Worm (Caenorhabditis elegans) whole organism, young adult: Measurements from ENCODE around the gene unc-77.
A peak's percentile ranks its signal among the peaks of the same experiment; 100 is the strongest.

Experiments
- C06A6.2 ChIP-seq: fragments of 200-800 bp; sonication (Bioruptor generic); conservative IDR thresholded peaks from 2 replicates; pipeline ENCODE4 v1.3.6; 2022; ENCODE audit warnings: missing genetic modification characterization, missing compliant biosample characterization
- F22D6.2 ChIP-seq: sonication (generic microtip); optimal IDR thresholded peaks from 2 replicates; lab custom pipeline; 2016; ENCODE audit warnings: mild to moderate bottlenecking, missing genetic modification characterization, missing compliant biosample characterization
- F37B4.10 ChIP-seq: fragments of 200-800 bp; sonication (Bioruptor generic); IDR thresholded peaks from 2 replicates; pipeline ENCODE4 v1.3.6; 2022; ENCODE audit warnings: missing genetic modification characterization, missing compliant biosample characterization
- F57A8.1 ChIP-seq: fragments of 200-800 bp; sonication (Bioruptor generic); optimal IDR thresholded peaks from 2 replicates; lab custom pipeline; 2018; ENCODE audit warnings: mild to moderate bottlenecking, missing genetic modification characterization, moderate library complexity, missing compliant biosample characterization
- K12H6.12 ChIP-seq: fragments of 200-800 bp; sonication (Bioruptor generic); optimal IDR thresholded peaks from 2 replicates; lab custom pipeline; 2018; ENCODE audit warnings: mild to moderate bottlenecking, missing genetic modification characterization, missing compliant biosample characterization
- aptf-2 ChIP-seq: fragments of 200-800 bp; sonication (Bioruptor generic); conservative IDR thresholded peaks from 2 replicates; pipeline ENCODE4 v1.3.6; 2022; ENCODE audit warnings: missing genetic modification reagents, missing genetic modification characterization, missing compliant biosample characterization
- attf-3 ChIP-seq: fragments of 200-800 bp; sonication (Bioruptor generic); conservative IDR thresholded peaks from 2 replicates; pipeline ENCODE4 v1.3.6; 2022; ENCODE audit warnings: missing genetic modification reagents, missing genetic modification characterization, missing compliant biosample characterization
- attf-5 ChIP-seq: fragments of 200-800 bp; sonication (Bioruptor generic); optimal IDR thresholded peaks from 2 replicates; lab custom pipeline; 2018; ENCODE audit warnings: mild to moderate bottlenecking, missing genetic modification characterization, missing compliant biosample characterization
- cebp-2 ChIP-seq: fragments of 200-800 bp; sonication (Bioruptor generic); IDR thresholded peaks from 2 replicates; pipeline ENCODE4 v1.3.6; 2022; ENCODE audit warnings: missing genetic modification characterization, missing compliant biosample characterization
- ceh-100 ChIP-seq: fragments of 200-800 bp; sonication (Bioruptor generic); IDR thresholded peaks from 2 replicates; pipeline ENCODE4 v1.3.6; 2022; ENCODE audit warnings: missing genetic modification reagents, missing genetic modification characterization, missing compliant biosample characterization
- ceh-27 ChIP-seq: fragments of 200-800 bp; sonication (Bioruptor generic); optimal IDR thresholded peaks from 2 replicates; lab custom pipeline; 2018; ENCODE audit warnings: mild to moderate bottlenecking, missing genetic modification characterization, moderate library complexity, missing compliant biosample characterization
- ceh-79 ChIP-seq: sonication (generic microtip); optimal IDR thresholded peaks from 2 replicates; lab custom pipeline; 2017; ENCODE audit warnings: mild to moderate bottlenecking, missing genetic modification characterization, missing compliant biosample characterization
- chd-7 ChIP-seq: sonication (generic microtip); optimal IDR thresholded peaks from 2 replicates; lab custom pipeline; 2016; ENCODE audit warnings: mild to moderate bottlenecking, missing genetic modification characterization, moderate library complexity, missing compliant biosample characterization
- ekl-4 ChIP-seq: fragments of 200-800 bp; sonication (Bioruptor generic); IDR thresholded peaks from 2 replicates; pipeline ENCODE4 v1.3.6; 2022; ENCODE audit warnings: missing genetic modification reagents, missing genetic modification characterization, missing compliant biosample characterization
- ets-4 ChIP-seq: fragments of 200-800 bp; sonication (Bioruptor generic); optimal IDR thresholded peaks from 2 replicates; lab custom pipeline; 2018; ENCODE audit warnings: mild to moderate bottlenecking, missing genetic modification characterization, missing compliant biosample characterization
- fkh-3 ChIP-seq: sonication (generic microtip); optimal IDR thresholded peaks from 2 replicates; lab custom pipeline; 2016; ENCODE audit warnings: mild to moderate bottlenecking, missing genetic modification characterization, missing compliant biosample characterization
- hlh-12 ChIP-seq: sonication (generic microtip); optimal IDR thresholded peaks from 2 replicates; lab custom pipeline; 2016; ENCODE audit warnings: missing genetic modification characterization, missing compliant biosample characterization
- hmg-1.2 ChIP-seq: fragments of 200-800 bp; sonication (Bioruptor generic); IDR thresholded peaks from 2 replicates; pipeline ENCODE4 v1.3.6; 2022; ENCODE audit warnings: missing genetic modification reagents, missing genetic modification characterization, missing compliant biosample characterization
- let-526 ChIP-seq: fragments of 200-800 bp; sonication (Bioruptor generic); IDR thresholded peaks from 2 replicates; pipeline ENCODE4 v1.3.6; 2022; ENCODE audit warnings: missing genetic modification reagents, missing genetic modification characterization, missing compliant biosample characterization
- lin-35 ChIP-seq, 3 experiments: fragments of 150-350 bp in 2 of 3; sonication (generic microtip) in 1 of 3; optimal IDR thresholded peaks; 2 replicates each; lab custom pipeline; 2014 to 2018; ENCODE audit warnings: missing biosample characterization in 3 of 3, missing genetic modification characterization in 3 of 3, missing genetic modification reagents in 3 of 3
- lsy-27 ChIP-seq: sonication (generic microtip); optimal IDR thresholded peaks from 2 replicates; lab custom pipeline; 2017; ENCODE audit warnings: missing genetic modification characterization, mild to moderate bottlenecking, missing compliant biosample characterization, antibody characterized with exemption, missing genotype, borderline replicate concordance; ENCODE audit not compliant: insufficient read depth
- madf-3 ChIP-seq: fragments of 200-800 bp; sonication (Bioruptor generic); IDR thresholded peaks from 2 replicates; pipeline ENCODE4 v1.3.6; 2022; ENCODE audit warnings: missing genetic modification reagents, missing genetic modification characterization, missing compliant biosample characterization
- madf-6 ChIP-seq: fragments of 200-800 bp; sonication (Bioruptor generic); IDR thresholded peaks from 2 replicates; pipeline ENCODE4 v1.3.6; 2022; ENCODE audit warnings: missing genetic modification reagents, missing genetic modification characterization, missing compliant biosample characterization
- mel-28 ChIP-seq: sonication (generic microtip); optimal IDR thresholded peaks from 2 replicates; lab custom pipeline; 2016; ENCODE audit warnings: borderline replicate concordance, mild to moderate bottlenecking, missing genetic modification characterization, missing compliant biosample characterization
- mes-4 ChIP-seq: sonication (generic microtip); optimal IDR thresholded peaks from 2 replicates; lab custom pipeline; 2016; ENCODE audit warnings: missing genotype, missing genetic modification characterization, missing compliant biosample characterization
- nfya-1 ChIP-seq: sonication (generic microtip); optimal IDR thresholded peaks from 2 replicates; lab custom pipeline; 2017; ENCODE audit warnings: antibody characterized with exemption, missing compliant biosample characterization, missing genetic modification characterization, borderline replicate concordance; ENCODE audit not compliant: insufficient read depth
- nhr-27 ChIP-seq: fragments of 200-800 bp; sonication (Bioruptor generic); optimal IDR thresholded peaks from 2 replicates; lab custom pipeline; 2018; ENCODE audit warnings: mild to moderate bottlenecking, missing genetic modification characterization, moderate library complexity, missing compliant biosample characterization
- nhr-80 ChIP-seq: sonication (generic microtip); optimal IDR thresholded peaks from 2 replicates; lab custom pipeline; 2016; ENCODE audit warnings: missing genetic modification characterization, missing compliant biosample characterization
- nhr-90 ChIP-seq: sonication (generic microtip); optimal IDR thresholded peaks from 2 replicates; lab custom pipeline; 2016; ENCODE audit warnings: missing genotype, mild to moderate bottlenecking, missing genetic modification characterization, missing compliant biosample characterization
- repo-1 ChIP-seq: sonication (generic microtip); optimal IDR thresholded peaks from 2 replicates; lab custom pipeline; 2017; ENCODE audit warnings: mild to moderate bottlenecking, missing genetic modification characterization, missing compliant biosample characterization
- snpc-1.1 ChIP-seq: sonication (generic microtip); optimal IDR thresholded peaks from 2 replicates; lab custom pipeline; 2017; ENCODE audit warnings: missing genetic modification characterization, mild to moderate bottlenecking, missing compliant biosample characterization, antibody characterized with exemption, moderate library complexity, missing genotype, missing genetic modification reagents; ENCODE audit not compliant: insufficient read depth
- snpc-4 ChIP-seq, 5 experiments: fragments of 150-350 bp in 1 of 5; sonication (generic microtip) in 4 of 5; optimal IDR thresholded peaks; 2 replicates each; lab custom pipeline; 2014 to 2018; ENCODE audit warnings: missing genetic modification characterization in 5 of 5, missing biosample characterization in 3 of 5, antibody characterized with exemption in 2 of 5, mild to moderate bottlenecking in 2 of 5, missing compliant biosample characterization in 2 of 5, missing genotype in 2 of 5, moderate library complexity in 2 of 5, missing genetic modification reagents in 1 of 5
- ztf-22 ChIP-seq: fragments of 200-800 bp; sonication (Bioruptor generic); optimal IDR thresholded peaks from 2 replicates; lab custom pipeline; 2018; ENCODE audit warnings: mild to moderate bottlenecking, missing genetic modification characterization, moderate library complexity, missing compliant biosample characterization
- ztf-26 ChIP-seq: sonication (generic microtip); optimal IDR thresholded peaks from 2 replicates; lab custom pipeline; 2017; ENCODE audit warnings: missing genetic modification characterization, missing compliant biosample characterization

unc-77 gene

ce11 chrIV:6217503-6217902, 33.8 kb upstream of the unc-77 start:
- TF ChIP-seq mes-4 (tag; lab: Kevin White, UChicago): no peak
- TF ChIP-seq F37B4.10 (GFP tag; lab: Robert Waterston, UW): no peak
- TF ChIP-seq ztf-26 (tag; lab: Kevin White, UChicago): no peak
- no peak for TF ChIP-seq snpc-4 (GFP tag; optimal IDR thresholded peaks at IDR 0.05; lab: Kevin White, UChicago)
- no peak for TF ChIP-seq snpc-4 (tag; optimal IDR thresholded peaks at IDR 0.05; lab: Kevin White, UChicago)
- no peak for TF ChIP-seq hmg-1.2 (GFP tag; lab: Robert Waterston, UW)
- TF ChIP-seq nfya-1 (tag; lab: Kevin White, UChicago): no peak
- TF ChIP-seq aptf-2: no peak
- TF ChIP-seq madf-6 (GFP tag; lab: Robert Waterston, UW): no peak
- TF ChIP-seq attf-5 (GFP tag; lab: Kevin White, UChicago): no peak
- TF ChIP-seq lsy-27 (tag; lab: Kevin White, UChicago): no peak
- TF ChIP-seq let-526 (GFP tag; lab: Robert Waterston, UW): no peak
- TF ChIP-seq cebp-2 (GFP tag; lab: Robert Waterston, UW): no peak
- TF ChIP-seq fkh-3: no peak
- no peak for TF ChIP-seq K12H6.12 (tag; lab: Kevin White, UChicago)
- TF ChIP-seq madf-3 (GFP tag; lab: Robert Waterston, UW): no peak
- no peak for TF ChIP-seq ceh-100 (GFP tag; lab: Robert Waterston, UW)
- no peak for TF ChIP-seq mel-28 (tag; lab: Kevin White, UChicago)
- no peak for TF ChIP-seq chd-7
- TF ChIP-seq ceh-79: no peak
- no peak for TF ChIP-seq ets-4 (GFP tag; lab: Kevin White, UChicago)

- TF ChIP-seq C06A6.2 (no peak), chd-7 (no peak), nhr-80 (peak; percentile 40), ceh-100 (GFP tag; lab: Robert Waterston, UW) (no peak), F57A8.1 (GFP tag; lab: Kevin White, UChicago) (no peak), snpc-1.1 (tag; lab: Kevin White, UChicago) (no peak), ceh-27 (GFP tag; lab: Kevin White, UChicago) (no peak), nhr-90 (tag; lab: Kevin White, UChicago) (no peak), nhr-27 (tag; lab: Kevin White, UChicago) (no peak)
Observed at ce11 chrIV:6217066-6217465, 33.4 kb upstream of the unc-77 start, which contains the start of gene C49A9.9. Gene C49A9.9, plus strand, starts transcription at chrIV:6217372.

- TF ChIP-seq hlh-12 (no peak), F22D6.2 (tag; lab: Kevin White, UChicago) (no peak), repo-1 (tag; lab: Kevin White, UChicago) (no peak), snpc-1.1 (tag; lab: Kevin White, UChicago) (no peak), ztf-22 (GFP tag; lab: Kevin White, UChicago) (no peak), ekl-4 (GFP tag; lab: Robert Waterston, UW) (no peak), attf-3 (GFP tag; lab: Robert Waterston, UW) (no peak), lin-35 (GFP tag; optimal IDR thresholded peaks at IDR 0.05; lab: Kevin White, UChicago) (no peak)
Observed at ce11 chrIV:6213403-6213802, 29.7 kb upstream of the unc-77 start, which contains the start of gene C49A9.5. Gene C49A9.5, plus strand, starts transcription at chrIV:6213673.
